Worm (Caenorhabditis elegans) whole organism, late embryonic: ENCODE results near the gene dct-7.

Experiments used
- K09A11.1 ChIP-seq: sonication (generic microtip); optimal IDR thresholded peaks from 2 replicates; lab custom pipeline; 2017; ENCODE audit warnings: antibody characterized with exemption, mild to moderate bottlenecking, missing genetic modification characterization, missing compliant biosample characterization; ENCODE audit not compliant: insufficient read depth
- ceh-14 ChIP-seq: sonication (generic microtip); optimal IDR thresholded peaks from 2 replicates; lab custom pipeline; 2016; ENCODE audit warnings: missing genotype, missing genetic modification characterization, missing compliant biosample characterization
- ceh-18 ChIP-seq: sonication (generic microtip); optimal IDR thresholded peaks from 2 replicates; lab custom pipeline; 2016; ENCODE audit warnings: missing genetic modification characterization, missing compliant biosample characterization
- ceh-22 ChIP-seq: sonication (generic microtip); optimal IDR thresholded peaks from 2 replicates; lab custom pipeline; 2017; ENCODE audit warnings: missing biosample characterization, missing genetic modification characterization
- ceh-34 ChIP-seq: sonication (generic microtip); optimal IDR thresholded peaks from 2 replicates; lab custom pipeline; 2016; ENCODE audit warnings: mild to moderate bottlenecking, missing genetic modification characterization, missing compliant biosample characterization
- ceh-48 ChIP-seq: sonication (generic microtip); optimal IDR thresholded peaks from 2 replicates; lab custom pipeline; 2016; ENCODE audit warnings: missing genetic modification characterization, inconsistent platforms, missing compliant biosample characterization
- ceh-6 ChIP-seq: fragments of 200-800 bp; sonication (Bioruptor generic); optimal IDR thresholded peaks from 2 replicates; lab custom pipeline; 2018; ENCODE audit warnings: mild to moderate bottlenecking, missing genetic modification characterization, missing compliant biosample characterization
- ceh-9 ChIP-seq: sonication (generic microtip); optimal IDR thresholded peaks from 2 replicates; lab custom pipeline; 2016; ENCODE audit warnings: mild to moderate bottlenecking, missing genetic modification characterization, inconsistent platforms, missing compliant biosample characterization
- che-1 ChIP-seq: sonication (generic microtip); optimal IDR thresholded peaks from 2 replicates; lab custom pipeline; 2016; ENCODE audit warnings: mild to moderate bottlenecking, missing genetic modification characterization, missing compliant biosample characterization
- dve-1 ChIP-seq: sonication (generic microtip); optimal IDR thresholded peaks from 2 replicates; lab custom pipeline; 2017; ENCODE audit warnings: antibody characterized with exemption, mild to moderate bottlenecking, missing genetic modification characterization, missing compliant biosample characterization
- elt-2 ChIP-seq: sonication (generic microtip); optimal IDR thresholded peaks from 2 replicates; lab custom pipeline; 2016; ENCODE audit warnings: missing genetic modification reagents, missing genetic modification characterization, missing compliant biosample characterization
- ets-4 ChIP-seq: sonication (generic microtip); optimal IDR thresholded peaks from 2 replicates; lab custom pipeline; 2016; ENCODE audit warnings: missing genetic modification characterization, missing compliant biosample characterization
- fax-1 ChIP-seq: sonication (generic microtip); optimal IDR thresholded peaks from 2 replicates; lab custom pipeline; 2016; ENCODE audit warnings: missing genotype, missing genetic modification characterization, missing compliant biosample characterization
- fkh-10 ChIP-seq: fragments of 150-350 bp; optimal IDR thresholded peaks from 2 replicates; lab custom pipeline; 2014; ENCODE audit warnings: missing biosample characterization, missing genetic modification reagents, missing genetic modification characterization
- gmeb-2 ChIP-seq: sonication (generic microtip); optimal IDR thresholded peaks from 2 replicates; lab custom pipeline; 2016; ENCODE audit warnings: missing genetic modification characterization, inconsistent platforms, missing compliant biosample characterization
- hlh-13 ChIP-seq: fragments of 200-800 bp; sonication (Bioruptor generic); optimal IDR thresholded peaks from 2 replicates; lab custom pipeline; 2018; ENCODE audit warnings: mild to moderate bottlenecking, missing genetic modification characterization, missing compliant biosample characterization
- hlh-30 ChIP-seq: sonication (generic microtip); optimal IDR thresholded peaks from 2 replicates; lab custom pipeline; 2017; ENCODE audit warnings: antibody characterized with exemption, missing genetic modification characterization, missing compliant biosample characterization; ENCODE audit not compliant: insufficient read depth
- hlh-6 ChIP-seq: sonication (generic microtip); optimal IDR thresholded peaks from 2 replicates; lab custom pipeline; 2016; ENCODE audit warnings: missing genotype, missing genetic modification characterization, missing compliant biosample characterization
- hlh-8 ChIP-seq: sonication (generic microtip); optimal IDR thresholded peaks from 2 replicates; lab custom pipeline; 2016; ENCODE audit warnings: missing genotype, missing genetic modification characterization, missing compliant biosample characterization
- lim-6 ChIP-seq: sonication (generic microtip); optimal IDR thresholded peaks from 2 replicates; lab custom pipeline; 2016; ENCODE audit warnings: missing genetic modification characterization, missing compliant biosample characterization
- lin-11 ChIP-seq: fragments of 200-800 bp; sonication (Bioruptor generic); optimal IDR thresholded peaks from 2 replicates; lab custom pipeline; 2018; ENCODE audit warnings: mild to moderate bottlenecking, missing genetic modification characterization, missing compliant biosample characterization
- mec-3 ChIP-seq: sonication (generic microtip); optimal IDR thresholded peaks from 2 replicates; lab custom pipeline; 2016; ENCODE audit warnings: borderline replicate concordance, missing genetic modification characterization, missing compliant biosample characterization
- npax-4 ChIP-seq: sonication (generic microtip); optimal IDR thresholded peaks from 2 replicates; lab custom pipeline; 2016; ENCODE audit warnings: missing genetic modification characterization, missing compliant biosample characterization
- odd-2 ChIP-seq: sonication (generic microtip); optimal IDR thresholded peaks from 2 replicates; lab custom pipeline; 2017; ENCODE audit warnings: antibody characterized with exemption, mild to moderate bottlenecking, missing genetic modification characterization, missing compliant biosample characterization
- pat-9 ChIP-seq: fragments of 200-800 bp; sonication (Bioruptor generic); optimal IDR thresholded peaks from 2 replicates; lab custom pipeline; 2018; ENCODE audit warnings: mild to moderate bottlenecking, missing genetic modification characterization, moderate library complexity, missing compliant biosample characterization
- pax-1 ChIP-seq: fragments of 150-350 bp; optimal IDR thresholded peaks from 2 replicates; lab custom pipeline; 2014; ENCODE audit warnings: missing biosample characterization, missing genetic modification characterization
- pha-4 ChIP-seq: fragments of 150-350 bp; optimal IDR thresholded peaks from 2 replicates; lab custom pipeline; 2018; ENCODE audit warnings: missing biosample characterization, missing genetic modification reagents, missing genetic modification characterization
- pqm-1 ChIP-seq: sonication (generic microtip); optimal IDR thresholded peaks from 2 replicates; lab custom pipeline; 2016; ENCODE audit warnings: missing genetic modification characterization, missing compliant biosample characterization
- rnt-1 ChIP-seq: sonication (generic microtip); optimal IDR thresholded peaks from 2 replicates; lab custom pipeline; 2016; ENCODE audit warnings: missing genetic modification characterization, missing compliant biosample characterization
- sox-4 ChIP-seq: sonication (generic microtip); optimal IDR thresholded peaks from 2 replicates; lab custom pipeline; 2017; ENCODE audit warnings: mild to moderate bottlenecking, missing genetic modification characterization, inconsistent platforms, missing compliant biosample characterization
- tbx-2 ChIP-seq: sonication (generic microtip); optimal IDR thresholded peaks from 2 replicates; lab custom pipeline; 2016; ENCODE audit warnings: missing genetic modification characterization, missing compliant biosample characterization
- tbx-7 ChIP-seq: sonication (generic microtip); optimal IDR thresholded peaks from 2 replicates; lab custom pipeline; 2016; ENCODE audit warnings: missing genotype, missing genetic modification characterization, missing compliant biosample characterization
- ttx-3 ChIP-seq: sonication (generic microtip); optimal IDR thresholded peaks from 2 replicates; lab custom pipeline; 2016; ENCODE audit warnings: missing genetic modification reagents, missing genetic modification characterization, missing compliant biosample characterization
- unc-3 ChIP-seq, 2 experiments: fragments of 200-800 bp in 1 of 2; sonication (Bioruptor generic) in 1 of 2; sonication (generic microtip) in 1 of 2; conservative IDR thresholded peaks in 1 of 2; optimal IDR thresholded peaks in 1 of 2; 2 replicates each; pipeline versions ENCODE4 v1.3.6 to Lab custom; 2016 to 2022; ENCODE audit warnings: missing compliant biosample characterization in 2 of 2, missing genetic modification characterization in 2 of 2, missing genetic modification reagents in 1 of 2
- unc-42 ChIP-seq: sonication (generic microtip); optimal IDR thresholded peaks from 2 replicates; lab custom pipeline; 2016; ENCODE audit warnings: missing genotype, missing genetic modification characterization, missing compliant biosample characterization
- unc-55 ChIP-seq: sonication (generic microtip); optimal IDR thresholded peaks from 2 replicates; lab custom pipeline; 2017; ENCODE audit warnings: missing biosample characterization, missing genetic modification reagents, missing genetic modification characterization
- unc-86 ChIP-seq: sonication (generic microtip); optimal IDR thresholded peaks from 2 replicates; lab custom pipeline; 2016; ENCODE audit warnings: missing genetic modification characterization, missing compliant biosample characterization

The dct-7 gene

DNA sequence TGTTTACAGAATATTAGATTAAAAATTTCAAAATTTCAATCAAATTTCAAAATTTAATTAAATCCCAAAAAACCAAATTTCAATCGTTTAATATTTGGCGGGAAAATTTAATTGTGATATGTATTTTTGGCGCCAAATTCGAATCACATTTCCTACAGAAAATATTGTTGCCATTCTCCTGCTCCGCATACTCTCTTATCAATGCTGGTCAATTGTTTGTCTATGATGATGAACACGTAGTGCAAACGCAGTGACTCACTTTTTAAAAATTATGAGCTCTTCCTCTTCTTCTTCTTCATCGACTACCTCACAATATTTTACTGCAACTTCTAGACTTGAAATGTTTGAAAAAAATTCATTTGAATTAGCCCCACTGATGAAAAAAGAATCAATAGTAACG lies 36.1 kb upstream of the dct-7 start, which contains the start of gene trpl-2:
TSS of gene trpl-2 (plus strand) at position 210 of the 400 bp plus-strand sequence.
- no peak for TF ChIP-seq sox-4
- no peak for TF ChIP-seq ttx-3 (tag; lab: Kevin White, UChicago)
- TF ChIP-seq K09A11.1: no peak
- TF ChIP-seq ceh-6: no peak
- no peak for TF ChIP-seq pha-4 (tag; lab: Kevin White, UChicago)

DNA sequence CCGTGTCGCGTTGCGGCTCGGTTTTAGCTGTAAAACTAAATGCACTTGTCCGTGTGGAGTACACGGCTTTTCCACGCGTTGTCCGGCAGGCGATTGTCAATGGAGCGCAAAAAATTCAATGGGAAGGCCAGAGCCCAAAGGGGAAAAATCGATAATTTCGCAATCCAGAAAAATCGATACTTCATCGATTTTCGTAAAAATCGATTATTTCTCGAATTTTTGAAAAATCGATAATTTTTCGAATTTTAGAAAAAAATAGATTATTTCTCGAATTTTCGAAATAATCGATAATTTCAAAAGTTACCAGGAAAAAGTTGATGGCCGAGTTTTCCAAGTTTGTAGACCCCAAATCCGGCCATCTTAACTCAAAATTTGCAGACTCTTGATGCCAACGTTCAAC lies 29.1 kb upstream of the dct-7 start:
- TF ChIP-seq gmeb-2 (no peak), mec-3 (tag; lab: Kevin White, UChicago) (no peak), hlh-6 (no peak), lin-11 (tag; lab: Kevin White, UChicago) (no peak), ceh-34 (no peak), elt-2 (tag; lab: Kevin White, UChicago) (no peak), ceh-14 (tag; lab: Kevin White, UChicago) (no peak), tbx-7 (tag; lab: Kevin White, UChicago) (no peak), ceh-9 (tag; lab: Kevin White, UChicago) (no peak), lim-6 (tag; lab: Kevin White, UChicago) (no peak), ets-4 (tag; lab: Kevin White, UChicago) (no peak), tbx-2 (tag; lab: Kevin White, UChicago) (no peak), odd-2 (tag; lab: Kevin White, UChicago) (no peak), pax-1 (tag; lab: Kevin White, UChicago) (no peak), unc-42 (tag; lab: Kevin White, UChicago) (no peak), pqm-1 (tag; lab: Kevin White, UChicago) (no peak), ceh-18 (tag; lab: Kevin White, UChicago) (no peak), fax-1 (tag; lab: Kevin White, UChicago) (no peak), hlh-13 (GFP tag; lab: Kevin White, UChicago) (no peak)
- TF ChIP-seq, all 69 proteins: peak for 0

DNA sequence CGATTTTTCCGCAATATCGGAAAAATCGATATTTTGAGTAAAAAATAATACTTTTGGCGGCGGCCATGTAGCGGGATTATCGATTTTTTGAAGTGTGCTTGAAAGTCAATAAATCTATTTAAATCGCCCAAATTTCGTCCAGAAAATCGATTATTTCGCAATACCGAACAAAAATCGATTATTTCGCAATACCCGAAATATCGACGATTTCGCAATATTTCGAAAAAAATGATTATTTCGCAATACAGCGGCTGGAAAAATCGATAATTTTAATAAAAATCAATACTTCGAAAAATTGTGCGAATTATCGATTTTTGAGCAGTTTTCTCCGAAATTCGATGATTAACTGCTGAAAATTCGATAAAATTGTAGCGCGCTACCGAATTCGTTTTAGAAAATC lies 27.7 kb upstream of the dct-7 start:
- TF ChIP-seq ceh-48 (tag; lab: Kevin White, UChicago) (no peak), pqm-1 (tag; lab: Kevin White, UChicago) (no peak), unc-86 (tag; lab: Kevin White, UChicago) (no peak)

DNA sequence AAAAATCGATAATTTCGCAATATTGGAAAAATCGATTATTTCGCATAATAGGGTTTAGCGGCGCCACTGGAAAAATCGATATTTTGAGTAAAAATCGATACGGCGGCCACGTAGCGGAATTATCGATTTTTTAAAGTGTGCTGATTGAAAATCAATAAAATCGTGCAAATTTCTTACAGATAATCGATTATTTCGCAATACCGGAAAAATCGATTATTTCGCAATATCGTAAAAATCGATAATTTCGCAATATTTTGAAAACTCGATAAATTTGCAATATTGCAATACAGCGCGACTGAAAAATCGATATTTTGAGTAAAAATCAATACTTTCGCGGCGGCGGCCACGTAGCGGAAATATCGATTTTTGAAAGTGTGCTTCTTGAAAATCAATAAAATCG lies 27.3 kb upstream of the dct-7 start:
- TF ChIP-seq che-1 (tag; lab: Kevin White, UChicago) (no peak), dve-1 (tag; lab: Kevin White, UChicago) (no peak), ceh-48 (tag; lab: Kevin White, UChicago) (peak; percentile 40)

DNA sequence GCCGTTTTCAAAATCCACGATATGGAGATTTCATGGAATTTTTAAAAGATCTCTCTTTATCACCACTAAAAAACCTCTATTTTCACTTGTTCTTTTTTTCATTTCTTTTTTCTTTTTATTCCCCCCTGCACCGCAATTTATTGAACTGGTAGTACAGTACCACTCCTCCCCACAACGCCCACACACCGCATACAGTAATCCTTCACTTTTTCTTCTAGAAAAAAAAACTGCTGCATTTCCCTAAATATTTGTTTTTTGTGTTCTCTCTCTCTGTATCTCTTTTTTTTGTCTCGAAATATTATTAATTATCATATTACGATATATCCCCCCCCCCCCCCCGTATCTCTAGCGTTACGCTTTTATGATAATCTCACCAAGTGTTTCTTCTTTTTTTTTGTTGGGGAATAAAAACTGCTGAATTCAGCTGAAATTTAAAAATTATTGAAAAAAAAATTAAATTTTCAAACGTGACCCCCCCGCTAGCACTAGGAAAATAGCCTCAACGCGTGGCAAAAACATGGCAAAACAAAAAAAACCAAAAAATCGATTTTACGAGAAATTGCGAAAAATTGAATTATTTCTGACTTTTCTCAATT lies 26.5 kb upstream of the dct-7 start, which contains the start of gene Y24D9B.1:
TSS of gene Y24D9B.1 (plus strand) at position 546 of the 596 bp plus-strand sequence.
- TF ChIP-seq K09A11.1 (no peak), mec-3 (tag; lab: Kevin White, UChicago) (no peak), fkh-10 (GFP tag; lab: Kevin White, UChicago) (no peak), pat-9 (tag; lab: Kevin White, UChicago) (no peak), lin-11 (tag; lab: Kevin White, UChicago) (no peak), hlh-30 (tag; lab: Kevin White, UChicago) (no peak), odd-2 (tag; lab: Kevin White, UChicago) (no peak), ceh-22 (tag; lab: Kevin White, UChicago) (no peak), rnt-1 (no peak), hlh-8 (tag; lab: Kevin White, UChicago) (no peak), ceh-18 (tag; lab: Kevin White, UChicago) (no peak), npax-4 (tag; lab: Kevin White, UChicago) (no peak), unc-3 (GFP tag; conservative IDR thresholded peaks at IDR 0.05; lab: Robert Waterston, UW) (no peak), unc-3 (tag; optimal IDR thresholded peaks at IDR 0.05; lab: Kevin White, UChicago) (no peak), unc-55 (GFP tag; lab: Kevin White, UChicago) (no peak)
